Worm (Caenorhabditis elegans): ENCODE measurements around the gene ptrg-1.

DNA sequence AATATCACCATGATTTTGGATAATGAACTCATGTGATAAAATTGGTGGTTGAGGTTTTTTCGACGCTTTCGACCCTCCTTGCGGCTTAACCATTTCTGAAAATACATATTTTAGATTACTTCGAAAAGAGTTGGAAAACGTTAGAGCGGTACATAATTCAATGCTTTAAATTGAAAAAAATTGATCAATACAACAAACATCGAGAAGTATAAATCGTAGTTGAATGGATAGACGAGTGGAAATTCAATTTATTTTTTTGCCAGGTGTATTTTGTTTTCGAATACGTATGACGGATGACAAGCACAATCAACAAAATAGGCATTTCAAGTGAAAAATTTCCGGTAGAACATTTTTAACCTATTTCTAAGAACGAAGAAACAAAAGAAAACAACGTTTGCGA lies 26.9 kb upstream of the ptrg-1 start, which contains the start of gene tram-1:
- TF ChIP-seq B0019.2 (GFP tag; conservative IDR thresholded peaks at IDR 0.05), result no peak
- no peak for TF ChIP-seq C17E4.6 (GFP tag; IDR thresholded peaks at IDR 0.05)
- no peak for TF ChIP-seq let-607 (tag; optimal IDR thresholded peaks at IDR 0.05)
- no peak for TF ChIP-seq dox-1 (GFP tag; IDR thresholded peaks at IDR 0.05)
- no peak for TF ChIP-seq sptf-2 (GFP tag; optimal IDR thresholded peaks at IDR 0.05)
- no peak for TF ChIP-seq ets-4 (GFP tag; optimal IDR thresholded peaks at IDR 0.05)
- no peak for TF ChIP-seq ztf-28 (GFP tag; IDR thresholded peaks at IDR 0.05)
- TF ChIP-seq tlf-1 (GFP tag; optimal IDR thresholded peaks at IDR 0.05), result no peak
- no peak for TF ChIP-seq B0035.1 (tag; optimal IDR thresholded peaks at IDR 0.05)
- no peak for TF ChIP-seq ama-1 (optimal IDR thresholded peaks at IDR 0.05)
- no peak for TF ChIP-seq ama-1 (GFP tag; optimal IDR thresholded peaks at IDR 0.05)
- no peak for TF ChIP-seq ztf-3 (GFP tag; optimal IDR thresholded peaks at IDR 0.05)

All from whole organism, young adult.